Fruit fly (Drosophila melanogaster): Measurements from ENCODE around the gene CG11537.

Gene CG11537

DNA sequence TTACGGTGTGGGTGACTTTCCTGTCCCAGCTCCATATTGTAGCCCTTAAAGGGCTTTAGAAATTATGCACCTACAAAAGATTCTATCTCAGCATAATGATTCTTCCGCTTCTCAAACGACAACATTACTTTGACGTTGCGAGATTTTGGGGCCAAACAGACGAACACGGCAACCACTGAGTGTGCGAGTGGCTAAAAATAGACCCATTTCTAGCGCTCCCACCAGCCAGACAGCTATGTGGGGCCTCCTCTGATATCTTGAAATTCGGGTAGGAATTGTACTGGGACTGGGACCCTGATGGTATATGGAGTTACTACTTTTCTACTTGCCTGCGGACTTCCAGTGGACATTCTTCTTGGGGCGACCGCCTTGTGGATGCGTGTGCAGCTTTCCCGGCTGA, 34.6 kb upstream of the CG11537 start:
- TF ChIP-seq achi (GFP tag; optimal IDR thresholded peaks at IDR 0.05) (no peak), Met (GFP tag; optimal IDR thresholded peaks at IDR 0.05) (no peak), CG32006 (GFP tag; optimal IDR thresholded peaks at IDR 0.05) (no peak), eg (GFP tag; IDR thresholded peaks at IDR 0.05) (no peak), CG8119 (GFP tag; IDR thresholded peaks at IDR 0.05) (no peak), CG8319 (GFP tag; optimal IDR thresholded peaks at IDR 0.05) (no peak), Ets96B (tag; optimal IDR thresholded peaks at IDR 0.05) (no peak), CG6854 (GFP tag; optimal IDR thresholded peaks at IDR 0.05) (no peak), Eip78C (GFP tag) (no peak), ss (GFP tag; optimal IDR thresholded peaks at IDR 0.05) (no peak), dsx (GFP tag; optimal IDR thresholded peaks at IDR 0.05; ENCODE audit: poor library complexity, severe bottlenecking) (no peak), Eip93F (GFP tag; optimal IDR thresholded peaks at IDR 0.05) (no peak), dac (GFP tag; optimal IDR thresholded peaks at IDR 0.05) (no peak), CG6808 (GFP tag; optimal IDR thresholded peaks at IDR 0.05) (no peak), Blimp-1 (GFP tag; optimal IDR thresholded peaks at IDR 0.05) (no peak), CG1621 (tag; optimal IDR thresholded peaks at IDR 0.05) (no peak), CG11902 (GFP tag; optimal IDR thresholded peaks at IDR 0.05) (no peak), CG3032 (tag; optimal IDR thresholded peaks at IDR 0.05) (no peak)

DNA sequence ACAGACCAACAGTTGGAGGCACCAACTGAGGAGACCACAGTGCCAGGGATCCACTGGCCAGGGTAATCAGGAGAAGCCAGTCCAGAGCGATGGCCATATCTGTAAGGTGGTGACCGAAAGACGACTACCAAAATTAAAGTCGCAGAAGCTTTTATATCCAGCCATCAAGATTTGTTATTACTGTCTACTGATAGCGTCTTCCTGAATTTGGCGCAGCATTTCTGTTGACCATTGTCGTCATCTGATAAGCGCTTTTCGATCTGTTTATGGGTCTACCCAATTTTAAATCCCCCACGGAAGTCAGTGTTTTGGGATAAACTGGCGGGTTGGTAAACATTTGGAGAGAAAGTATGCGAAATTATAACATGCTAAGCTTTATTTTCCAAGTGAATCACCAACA, 29.2 kb upstream of the CG11537 start, which contains the start of gene CG14963:
CG14963 (minus strand) TSS at position 101 of the 400 bp plus-strand sequence.
- TF ChIP-seq Hr38 (GFP tag; optimal IDR thresholded peaks at IDR 0.05) (no peak), CG34406 (GFP tag; optimal IDR thresholded peaks at IDR 0.05) (no peak)

DNA sequence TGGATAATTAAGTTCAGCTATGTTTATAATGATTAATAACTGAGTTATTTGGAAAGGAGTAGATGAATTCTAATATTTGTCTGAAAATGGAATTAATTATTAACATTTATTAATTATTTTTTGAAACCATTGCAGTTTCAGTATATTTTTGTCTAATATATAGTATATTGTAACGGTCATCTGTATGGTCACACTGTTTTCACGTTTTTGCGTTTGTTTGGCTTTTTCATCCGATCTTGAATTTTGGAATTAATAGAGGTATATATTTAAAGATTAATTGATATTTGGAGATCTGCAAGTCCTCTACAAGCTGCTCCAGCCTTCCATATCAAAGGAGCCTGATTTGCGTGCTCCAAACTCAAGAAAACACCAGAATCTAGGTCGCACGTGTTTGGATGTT, 25.9 kb upstream of the CG11537 start, which contains the start of the genes CG32278 and CG32281:
CG32278 (plus strand) TSS at position 180 of the 400 bp plus-strand sequence.
CG32281 (plus strand) TSS at position 269 of the 400 bp plus-strand sequence.
- no peak for TF ChIP-seq topi (GFP tag; optimal IDR thresholded peaks at IDR 0.05)
- no peak for TF ChIP-seq CG34406 (GFP tag; optimal IDR thresholded peaks at IDR 0.05)
- no peak for TF ChIP-seq Eip93F (GFP tag; optimal IDR thresholded peaks at IDR 0.05)
- TF ChIP-seq Gug (GFP tag; IDR thresholded peaks at IDR 0.05) = no peak
- TF ChIP-seq CG4318 (GFP tag; optimal IDR thresholded peaks at IDR 0.05) = no peak
- no peak for TF ChIP-seq salr (GFP tag; optimal IDR thresholded peaks at IDR 0.05)

DNA sequence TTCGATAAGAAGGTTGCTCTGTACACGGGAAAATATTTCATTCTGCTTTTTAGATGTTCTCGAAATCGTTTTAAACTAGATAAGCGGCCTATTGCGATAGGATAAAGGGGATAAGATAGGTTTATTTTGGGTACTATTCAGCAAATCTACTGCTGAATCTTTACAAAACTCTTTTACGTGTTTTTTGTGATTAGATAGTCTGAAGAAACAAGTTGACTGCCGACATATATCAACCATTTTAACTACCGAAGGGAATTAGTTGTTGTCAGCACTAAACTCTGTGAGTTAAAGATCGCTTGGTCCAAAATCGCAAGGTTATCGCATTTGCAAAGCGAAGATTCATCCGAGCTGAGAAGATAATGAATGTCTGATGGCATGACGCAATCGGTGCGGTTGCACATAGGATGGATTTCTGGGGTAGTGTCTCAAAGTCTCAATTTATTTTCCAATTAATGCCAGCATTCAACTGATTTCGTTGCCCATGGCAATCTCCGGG, 23.0 kb upstream of the CG11537 start, which contains the start of gene Asciz:
Asciz (minus strand) TSS at position 51 of the 496 bp plus-strand sequence.
- TF ChIP-seq Eip93F (GFP tag; optimal IDR thresholded peaks at IDR 0.05) (no peak), svp (GFP tag) (peak; percentile 92), CG6163 (GFP tag; IDR thresholded peaks at IDR 0.05) (no peak)

- TF ChIP-seq ss (GFP tag; optimal IDR thresholded peaks at IDR 0.05) (no peak), vri (GFP tag; optimal IDR thresholded peaks at IDR 0.05) (peak; percentile 15)
Observed at dm6 chr3L:3165399-3165798, 22.1 kb upstream of the CG11537 start.

dm6 chr3L:3164951-3165350, 21.7 kb upstream of the CG11537 start, which contains the start of gene CG32280:
CG32280 (plus strand) TSS chr3L:3165181.
- TF ChIP-seq esn (GFP tag; optimal IDR thresholded peaks at IDR 0.05) (peak; percentile 48), CG7368 (GFP tag; optimal IDR thresholded peaks at IDR 0.05) (no peak), CG31627 (GFP tag; optimal IDR thresholded peaks at IDR 0.05) (peak; percentile 23), lz (GFP tag; optimal IDR thresholded peaks at IDR 0.05) (peak; percentile 29), Ets21C (GFP tag; optimal IDR thresholded peaks at IDR 0.05) (peak; percentile 20), Hr39 (GFP tag; optimal IDR thresholded peaks at IDR 0.05) (peak; percentile 33), CG15336 (GFP tag; IDR thresholded peaks at IDR 0.05) (no peak), CG1621 (tag; optimal IDR thresholded peaks at IDR 0.05) (peak; percentile 67), Sox14 (GFP tag; optimal IDR thresholded peaks at IDR 0.05) (peak; percentile 27), Eip93F (GFP tag; optimal IDR thresholded peaks at IDR 0.05) (no peak), cyc (GFP tag; optimal IDR thresholded peaks at IDR 0.05) (peak; percentile 36), CG6792 (GFP tag; optimal IDR thresholded peaks at IDR 0.05) (peak; percentile 5)

Measured in whole organism, prepupa.